Fruit fly (Drosophila melanogaster) whole organism, pupa: ENCODE data around the gene CG8852.
A peak's percentile ranks its signal among the peaks of the same experiment; 100 is the strongest.

Source experiments
- CG10348 ChIP-seq: fragments of 200-800 bp; sonication (Bioruptor generic); IDR thresholded peaks from 2 replicates; pipeline ENCODE4 v1.3.6; 2022; ENCODE audit warnings: missing biosample characterization, missing genetic modification characterization
- CG12605 ChIP-seq: fragments of 200-800 bp; sonication (Bioruptor generic); IDR thresholded peaks from 2 replicates; pipeline ENCODE4 v1.3.6; 2022; ENCODE audit warnings: missing biosample characterization, missing genetic modification characterization
- CG13204 ChIP-seq: fragments of 200-800 bp; sonication (Bioruptor generic); optimal IDR thresholded peaks from 2 replicates; lab custom pipeline; 2018; ENCODE audit warnings: missing biosample characterization, mild to moderate bottlenecking, missing genetic modification characterization, moderate library complexity
- CG14655 ChIP-seq: fragments of 200-800 bp; sonication (Bioruptor generic); optimal IDR thresholded peaks from 3 replicates; lab custom pipeline; 2017; ENCODE audit warnings: mild to moderate bottlenecking, missing biosample characterization, missing genetic modification reagents, missing genetic modification characterization
- CG15710 ChIP-seq: fragments of 200-800 bp; sonication (Bioruptor generic); optimal IDR thresholded peaks from 2 replicates; lab custom pipeline; 2018; ENCODE audit warnings: missing biosample characterization, mild to moderate bottlenecking, missing genetic modification characterization, moderate library complexity
- CG17806 ChIP-seq: fragments of 200-800 bp; sonication (Bioruptor generic); optimal IDR thresholded peaks from 2 replicates; lab custom pipeline; 2018; ENCODE audit warnings: missing biosample characterization, mild to moderate bottlenecking, missing genetic modification characterization, moderate library complexity
- CG32121 ChIP-seq: fragments of 200-800 bp; sonication (Bioruptor generic); IDR thresholded peaks from 2 replicates; pipeline ENCODE4 v1.3.6; 2022; ENCODE audit warnings: missing biosample characterization, missing genetic modification characterization
- CG34367 ChIP-seq: fragments of 200-800 bp; sonication (Bioruptor generic); optimal IDR thresholded peaks from 2 replicates; lab custom pipeline; 2018; ENCODE audit warnings: missing biosample characterization, mild to moderate bottlenecking, missing genetic modification characterization
- CG4496 ChIP-seq: fragments of 200-800 bp; sonication (Bioruptor generic); IDR thresholded peaks from 3 replicates; pipeline ENCODE4 v1.3.6; 2022; ENCODE audit warnings: missing biosample characterization, missing genetic modification characterization
- CG8159 ChIP-seq: fragments of 200-800 bp; sonication (Bioruptor generic); optimal IDR thresholded peaks from 3 replicates; lab custom pipeline; 2018; ENCODE audit warnings: missing biosample characterization, mild to moderate bottlenecking, missing genetic modification characterization, moderate library complexity
- CG8301 ChIP-seq: fragments of 200-800 bp; sonication (Bioruptor generic); optimal IDR thresholded peaks from 2 replicates; lab custom pipeline; 2018; ENCODE audit warnings: missing biosample characterization, mild to moderate bottlenecking, missing genetic modification characterization
- CG9948 ChIP-seq: fragments of 200-800 bp; sonication (Bioruptor generic); optimal IDR thresholded peaks from 2 replicates; lab custom pipeline; 2018; ENCODE audit warnings: missing biosample characterization, mild to moderate bottlenecking, missing genetic modification characterization, moderate library complexity
- D1 ChIP-seq: fragments of 200-800 bp; sonication (Bioruptor generic); optimal IDR thresholded peaks from 2 replicates; lab custom pipeline; 2018; ENCODE audit warnings: missing biosample characterization, mild to moderate bottlenecking, missing genetic modification characterization, moderate library complexity
- EcR ChIP-seq: fragments of 200-800 bp; sonication (Bioruptor generic); optimal IDR thresholded peaks from 3 replicates; lab custom pipeline; 2019; ENCODE audit warnings: missing biosample characterization, missing genetic modification characterization, mild to moderate bottlenecking, moderate library complexity, missing genetic modification reagents
- Ets98B ChIP-seq: fragments of 200-800 bp; sonication (Bioruptor generic); IDR thresholded peaks from 2 replicates; pipeline ENCODE4 v1.3.6; 2022; ENCODE audit warnings: missing biosample characterization, missing genetic modification characterization
- Pif1A ChIP-seq: fragments of 200-800 bp; sonication (Bioruptor generic); optimal IDR thresholded peaks from 3 replicates; lab custom pipeline; 2016; ENCODE audit warnings: missing biosample characterization, missing genetic modification characterization
- Pif1B ChIP-seq: fragments of 200-800 bp; sonication (Bioruptor generic); optimal IDR thresholded peaks from 3 replicates; lab custom pipeline; 2016; ENCODE audit warnings: missing biosample characterization, missing genetic modification characterization
- Snoo ChIP-seq: fragments of 200-800 bp; sonication (Bioruptor generic); optimal IDR thresholded peaks from 3 replicates; lab custom pipeline; 2017; ENCODE audit warnings: missing biosample characterization, mild to moderate bottlenecking, missing genetic modification characterization, inconsistent platforms
- fd96Ca ChIP-seq: fragments of 200-800 bp; sonication (Bioruptor generic); IDR thresholded peaks from 3 replicates; pipeline ENCODE4 v1.3.6; 2022; ENCODE audit warnings: missing biosample characterization, missing genetic modification characterization
- gl ChIP-seq: fragments of 200-800 bp; sonication (Bioruptor generic); optimal IDR thresholded peaks from 2 replicates; lab custom pipeline; 2018; ENCODE audit warnings: missing biosample characterization, mild to moderate bottlenecking, missing genetic modification characterization
- rn ChIP-seq: fragments of 200-800 bp; sonication (Bioruptor generic); IDR thresholded peaks from 2 replicates; pipeline ENCODE4 v1.3.6; 2022; ENCODE audit warnings: missing biosample characterization, missing genetic modification characterization

Gene CG8852

dm6 chr2L:3572529-3573171 lies 47.7 kb downstream of the CG8852 start:
- TF ChIP-seq CG9948 (tag; lab: Kevin White, UChicago) (no peak), CG14655 (GFP tag; lab: Kevin White, UChicago) (no peak), CG10348 (GFP tag; lab: Robert Waterston, UW) (no peak), CG32121 (GFP tag; lab: Robert Waterston, UW) (no peak), Ets98B (GFP tag; lab: Robert Waterston, UW) (no peak), gl (tag; lab: Kevin White, UChicago) (no peak), CG15710 (tag; lab: Kevin White, UChicago) (no peak), D1 (tag; lab: Kevin White, UChicago) (no peak), CG8301 (no peak), CG12605 (GFP tag; lab: Robert Waterston, UW) (no peak), CG34367 (no peak), CG17806 (tag; lab: Kevin White, UChicago) (no peak)

dm6 chr2L:3573172-3573755 lies 48.3 kb downstream of the CG8852 start:
- no peak for TF ChIP-seq fd96Ca (GFP tag; lab: Robert Waterston, UW)
- TF ChIP-seq Snoo (tag; lab: Kevin White, UChicago): peak; percentile 56
- TF ChIP-seq CG8301: peak; percentile 41
- TF ChIP-seq EcR (GFP tag; lab: Kevin White, UChicago): no peak
- TF ChIP-seq Ets98B (GFP tag; lab: Robert Waterston, UW): 0 out of 2 replicates have a peak, but pooled peaks have one; percentile 18
- TF ChIP-seq CG14655 (GFP tag; lab: Kevin White, UChicago): peak; percentile 54
- no peak for TF ChIP-seq rn (GFP tag; lab: Robert Waterston, UW)
- TF ChIP-seq CG15710 (tag; lab: Kevin White, UChicago): peak; percentile 51
- peak; percentile 56 for TF ChIP-seq CG8159 (tag; lab: Kevin White, UChicago)
- TF ChIP-seq CG9948 (tag; lab: Kevin White, UChicago): peak; percentile 32
- no peak for TF ChIP-seq CG32121 (GFP tag; lab: Robert Waterston, UW)
- peak; percentile 29 for TF ChIP-seq CG17806 (tag; lab: Kevin White, UChicago)
- peak; percentile 18 for TF ChIP-seq Pif1A (GFP tag; lab: Kevin White, UChicago)
- peak; percentile 43; the same call in 1 of the 3 replicates for TF ChIP-seq CG4496 (GFP tag; lab: Robert Waterston, UW)

dm6 chr2L:3573907-3574306 lies 49.0 kb downstream of the CG8852 start:
- TF ChIP-seq EcR (GFP tag; lab: Kevin White, UChicago) (no peak), Pif1B (GFP tag; lab: Kevin White, UChicago) (peak; percentile 42), CG15710 (tag; lab: Kevin White, UChicago) (peak; percentile 52), CG8301 (peak; percentile 68), CG13204 (GFP tag; lab: Kevin White, UChicago) (no peak), CG12605 (GFP tag; lab: Robert Waterston, UW) (peak; percentile 66), gl (tag; lab: Kevin White, UChicago) (no peak), CG9948 (tag; lab: Kevin White, UChicago) (peak; percentile 47), fd96Ca (GFP tag; lab: Robert Waterston, UW) (peak; percentile 90), CG34367 (peak; percentile 51), D1 (tag; lab: Kevin White, UChicago) (no peak), CG14655 (GFP tag; lab: Kevin White, UChicago) (peak; percentile 64), rn (GFP tag; lab: Robert Waterston, UW) (peak; percentile 29; the same call in 1 of the 2 replicates), Pif1A (GFP tag; lab: Kevin White, UChicago) (peak; percentile 45), Ets98B (GFP tag; lab: Robert Waterston, UW) (peak; percentile 70), Snoo (tag; lab: Kevin White, UChicago) (no peak), CG17806 (tag; lab: Kevin White, UChicago) (peak; percentile 35), CG4496 (GFP tag; lab: Robert Waterston, UW) (peak; percentile 85), CG10348 (GFP tag; lab: Robert Waterston, UW) (no peak), CG32121 (GFP tag; lab: Robert Waterston, UW) (peak; percentile 41; the same call in 1 of the 2 replicates), CG8159 (tag; lab: Kevin White, UChicago) (peak; percentile 46)

- TF ChIP-seq CG8159 (tag; lab: Kevin White, UChicago) (no peak), CG8301 (peak; percentile 46), CG15710 (tag; lab: Kevin White, UChicago) (no peak), CG17806 (tag; lab: Kevin White, UChicago) (peak; percentile 27), CG14655 (GFP tag; lab: Kevin White, UChicago) (peak; percentile 60), CG34367 (peak; percentile 8), CG32121 (GFP tag; lab: Robert Waterston, UW) (no peak), D1 (tag; lab: Kevin White, UChicago) (no peak), CG9948 (tag; lab: Kevin White, UChicago) (peak; percentile 24), Snoo (tag; lab: Kevin White, UChicago) (no peak)
These were observed 50.9 kb downstream of the CG8852 start, which contains the start of gene CG43815 for dm6 chr2L:3575679-3576442. CG43815 (plus strand) TSS chr2L:3576210.
